Fruit fly (Drosophila melanogaster) whole organism, adult: ENCODE measurements around the gene bark.

ENCODE experiments used
- CG11617 ChIP-seq: fragments of 200-800 bp; sonication (Bioruptor generic); optimal IDR thresholded peaks from 2 replicates; lab custom pipeline; 2017; ENCODE audit warnings: mild to moderate bottlenecking, missing biosample characterization, missing genetic modification reagents, missing genetic modification characterization
- CG12768 ChIP-seq: fragments of 200-800 bp; sonication (Bioruptor generic); optimal IDR thresholded peaks from 2 replicates; lab custom pipeline; 2017; ENCODE audit warnings: missing biosample characterization, missing genetic modification characterization, mild to moderate bottlenecking, moderate library complexity, missing genetic modification reagents
- CG14711 ChIP-seq: fragments of 200-800 bp; sonication (Bioruptor generic); optimal IDR thresholded peaks from 2 replicates; lab custom pipeline; 2018; ENCODE audit warnings: missing biosample characterization, mild to moderate bottlenecking, missing genetic modification characterization, moderate library complexity
- CG1620 ChIP-seq: fragments of 200-800 bp; sonication (Bioruptor generic); optimal IDR thresholded peaks from 2 replicates; lab custom pipeline; 2016; ENCODE audit warnings: missing biosample characterization, missing genetic modification characterization
- CG33017 ChIP-seq: fragments of 200-800 bp; sonication (Bioruptor generic); optimal IDR thresholded peaks from 2 replicates; lab custom pipeline; 2018; ENCODE audit warnings: missing biosample characterization, mild to moderate bottlenecking, missing genetic modification characterization, moderate library complexity
- CG5204 ChIP-seq: fragments of 200-800 bp; sonication (Bioruptor generic); optimal IDR thresholded peaks from 2 replicates; lab custom pipeline; 2016; ENCODE audit warnings: missing biosample characterization, missing genetic modification characterization
- CG7045 ChIP-seq: fragments of 200-800 bp; sonication (Bioruptor generic); optimal IDR thresholded peaks from 2 replicates; lab custom pipeline; 2017; ENCODE audit warnings: missing biosample characterization, mild to moderate bottlenecking, missing genetic modification characterization
- CG7101 ChIP-seq: fragments of 200-800 bp; sonication (Bioruptor generic); optimal IDR thresholded peaks from 2 replicates; lab custom pipeline; 2018; ENCODE audit warnings: missing biosample characterization, mild to moderate bottlenecking, missing genetic modification characterization, moderate library complexity
- Clk ChIP-seq: fragments of 200-800 bp; sonication (Bioruptor generic); optimal IDR thresholded peaks from 2 replicates; lab custom pipeline; 2017; ENCODE audit warnings: missing biosample characterization, missing genetic modification characterization
- Crg-1 ChIP-seq: fragments of 200-800 bp; sonication (Bioruptor generic); optimal IDR thresholded peaks from 2 replicates; lab custom pipeline; 2016; ENCODE audit warnings: missing biosample characterization, missing genetic modification characterization
- Hr96 ChIP-seq: fragments of 200-800 bp; sonication (Bioruptor generic); optimal IDR thresholded peaks from 2 replicates; lab custom pipeline; 2016; ENCODE audit warnings: missing biosample characterization, missing genetic modification characterization
- Mnt ChIP-seq: fragments of 200-800 bp; sonication (Bioruptor generic); optimal IDR thresholded peaks from 2 replicates; lab custom pipeline; 2016; ENCODE audit warnings: missing biosample characterization, mild to moderate bottlenecking, missing genetic modification characterization
- bab1 ChIP-seq: fragments of 200-800 bp; sonication (Bioruptor generic); optimal IDR thresholded peaks from 3 replicates; lab custom pipeline; 2019; ENCODE audit warnings: missing biosample characterization, mild to moderate bottlenecking, missing genetic modification characterization, moderate library complexity
- cic ChIP-seq: fragments of 200-800 bp; sonication (Bioruptor generic); optimal IDR thresholded peaks from 2 replicates; lab custom pipeline; 2017; ENCODE audit warnings: missing biosample characterization, mild to moderate bottlenecking, missing genetic modification characterization, moderate library complexity
- cnc ChIP-seq, 2 experiments: fragments of >200 bp; optimal IDR thresholded peaks; 2 replicates each; lab custom pipeline; 2017
- kay ChIP-seq: fragments of 200-800 bp; sonication (Bioruptor generic); peaks from one replicate; lab custom pipeline; 2016; ENCODE audit warnings: missing biosample characterization, missing genetic modification characterization, borderline replicate concordance
- ovo ChIP-seq: fragments of 200-800 bp; sonication (Bioruptor generic); optimal IDR thresholded peaks from 2 replicates; lab custom pipeline; 2016; ENCODE audit warnings: missing biosample characterization, missing genetic modification characterization
- pad ChIP-seq: fragments of 200-800 bp; sonication (Bioruptor generic); optimal IDR thresholded peaks from 3 replicates; lab custom pipeline; 2017; ENCODE audit warnings: missing biosample characterization, missing genetic modification characterization, mild to moderate bottlenecking, moderate library complexity, missing genetic modification reagents
- tj ChIP-seq: fragments of 200-800 bp; sonication (Bioruptor generic); optimal IDR thresholded peaks from 3 replicates; lab custom pipeline; 2017; ENCODE audit warnings: missing biosample characterization, mild to moderate bottlenecking, missing genetic modification characterization, moderate library complexity
- toe ChIP-seq: fragments of 200-800 bp; sonication (Bioruptor generic); optimal IDR thresholded peaks from 2 replicates; lab custom pipeline; 2016; ENCODE audit warnings: missing biosample characterization, missing genetic modification characterization

The bark gene

dm6 chr2L:3778157-3779060, 8.6 kb upstream of the bark start:
- TF ChIP-seq kay (GFP tag; lab: Kevin White, UChicago): peak; percentile 66
- TF ChIP-seq CG7045: no peak
- TF ChIP-seq CG5204 (GFP tag; lab: Kevin White, UChicago): peak; percentile 4
- peak; percentile 43 for TF ChIP-seq tj (GFP tag; lab: Kevin White, UChicago)
- TF ChIP-seq ovo (GFP tag; lab: Kevin White, UChicago): no peak
- TF ChIP-seq toe (GFP tag; lab: Kevin White, UChicago): peak; percentile 43
- peak; percentile 16 for TF ChIP-seq Mnt
- TF ChIP-seq cnc (optimal IDR thresholded peaks at IDR 0.05; lab: Kevin White, UChicago): no peak
- TF ChIP-seq Hr96 (GFP tag; lab: Kevin White, UChicago): peak; percentile 41
- TF ChIP-seq cic (GFP tag; lab: Kevin White, UChicago): peak; percentile 34
- peak; percentile 38 for TF ChIP-seq CG7101

DNA sequence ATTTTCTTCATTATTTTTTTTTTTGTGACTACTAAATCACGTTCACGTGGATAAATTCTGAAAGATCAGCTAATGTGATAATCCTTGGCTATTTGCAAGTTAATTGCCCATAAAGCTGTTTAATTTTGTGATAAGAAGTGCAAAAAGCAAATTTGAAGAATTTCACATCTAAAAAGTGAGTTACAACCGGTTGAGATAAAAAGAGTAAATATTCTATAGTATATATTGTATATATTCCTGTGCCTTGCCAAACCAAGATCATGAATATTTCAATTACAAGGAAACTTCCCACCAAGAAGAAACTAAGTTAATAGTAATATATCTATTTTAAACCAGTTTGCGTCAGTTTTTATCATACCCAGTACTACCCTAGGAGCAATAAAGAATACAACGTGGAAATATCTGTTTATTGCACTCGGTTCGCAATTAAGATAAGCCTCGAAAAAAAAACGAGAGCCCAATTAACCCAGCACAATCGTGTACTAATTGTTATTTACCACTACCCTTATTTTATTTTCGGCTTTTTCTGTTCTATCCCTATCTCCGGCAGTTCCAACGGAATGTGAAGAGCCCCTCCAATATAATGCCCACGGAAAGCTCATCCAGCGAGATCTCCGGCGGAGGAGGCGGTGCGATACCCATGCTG, 7.7 kb upstream of the bark start:
- TF ChIP-seq cnc (optimal IDR thresholded peaks at IDR 0.05; lab: Kevin White, UChicago) (no peak), Crg-1 (no peak), CG33017 (peak; percentile 80), tj (GFP tag; lab: Kevin White, UChicago) (no peak), CG1620 (GFP tag; lab: Kevin White, UChicago) (no peak), Mnt (no peak), toe (GFP tag; lab: Kevin White, UChicago) (peak; percentile 26), Hr96 (GFP tag; lab: Kevin White, UChicago) (peak; percentile 9), ovo (GFP tag; lab: Kevin White, UChicago) (no peak), bab1 (peak; percentile 3), CG11617 (GFP tag; lab: Kevin White, UChicago) (peak; percentile 78), Clk (GFP tag; lab: Kevin White, UChicago) (no peak), cic (GFP tag; lab: Kevin White, UChicago) (peak; percentile 68), CG14711 (tag; lab: Kevin White, UChicago) (no peak), kay (GFP tag; lab: Kevin White, UChicago) (peak; percentile 82), CG12768 (peak; percentile 39), CG7045 (peak; percentile 22), CG5204 (GFP tag; lab: Kevin White, UChicago) (peak; percentile 9), CG7101 (peak; percentile 36), pad (GFP tag; lab: Kevin White, UChicago) (no peak)

- TF ChIP-seq CG1620 (GFP tag; lab: Kevin White, UChicago) (no peak), CG11617 (GFP tag; lab: Kevin White, UChicago) (no peak), Clk (GFP tag; lab: Kevin White, UChicago) (no peak), Hr96 (GFP tag; lab: Kevin White, UChicago) (no peak)
These were observed 6.4 kb upstream of the bark start for dm6 chr2L:3780587-3780986.

DNA sequence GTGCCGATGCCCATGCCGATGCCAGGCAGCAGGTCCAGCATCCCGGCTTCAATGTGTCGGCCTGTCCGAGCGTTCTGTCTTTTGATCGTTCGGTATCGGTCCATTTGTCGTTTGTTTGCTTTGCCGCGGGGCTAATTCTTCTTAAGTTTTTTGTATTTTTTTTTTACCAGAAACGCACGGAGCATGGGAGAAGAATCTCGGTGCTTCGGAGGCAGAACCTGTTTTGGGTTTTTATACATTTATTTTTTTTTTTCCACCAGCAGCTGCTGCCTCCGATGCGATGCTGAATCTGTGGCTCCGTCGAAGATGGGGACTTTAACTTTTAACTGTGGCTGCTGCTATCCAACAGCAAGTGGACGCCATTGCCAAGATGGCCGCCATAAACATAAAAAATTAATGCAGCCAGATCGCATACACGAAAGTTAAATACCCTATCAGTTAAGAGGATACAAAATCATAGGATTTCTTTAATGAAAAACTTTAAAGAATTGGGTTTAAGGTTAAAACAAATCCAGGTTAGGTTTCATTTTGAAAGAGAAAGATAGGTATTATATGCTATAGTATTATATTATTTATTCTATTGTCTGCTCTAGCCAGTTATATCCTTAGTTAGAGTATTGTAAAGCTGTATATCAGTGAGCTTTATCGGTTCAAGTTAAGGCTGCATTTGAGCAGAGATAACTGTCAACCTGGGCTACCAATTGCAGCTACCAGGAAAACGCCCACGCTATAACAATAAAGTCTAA, 5.7 kb upstream of the bark start:
- TF ChIP-seq CG7101 (no peak), Mnt (no peak), CG5204 (GFP tag; lab: Kevin White, UChicago) (no peak), Clk (GFP tag; lab: Kevin White, UChicago) (no peak), cic (GFP tag; lab: Kevin White, UChicago) (no peak), tj (GFP tag; lab: Kevin White, UChicago) (no peak), CG11617 (GFP tag; lab: Kevin White, UChicago) (no peak), kay (GFP tag; lab: Kevin White, UChicago) (no peak), CG14711 (tag; lab: Kevin White, UChicago) (no peak)

- TF ChIP-seq CG7101: no peak
- no peak for TF ChIP-seq tj (GFP tag; lab: Kevin White, UChicago)
- no peak for TF ChIP-seq CG33017
- TF ChIP-seq pad (GFP tag; lab: Kevin White, UChicago): no peak
- no peak for TF ChIP-seq CG1620 (GFP tag; lab: Kevin White, UChicago)
- TF ChIP-seq Crg-1: no peak
- no peak for TF ChIP-seq bab1
- no peak for TF ChIP-seq ovo (GFP tag; lab: Kevin White, UChicago)
- no peak for TF ChIP-seq CG7045
- TF ChIP-seq Mnt: no peak
- TF ChIP-seq kay (GFP tag; lab: Kevin White, UChicago): no peak
- no peak for TF ChIP-seq cnc (optimal IDR thresholded peaks at IDR 0.05; lab: Kevin White, UChicago)
- TF ChIP-seq CG5204 (GFP tag; lab: Kevin White, UChicago): no peak
- no peak for TF ChIP-seq cic (GFP tag; lab: Kevin White, UChicago)
These were observed 2.5 kb upstream of the bark start, which contains the start of gene CG31960 for dm6 chr2L:3784268-3784997. Gene CG31960, plus strand, starts transcription at chr2L:3784947.
